Fruit fly (Drosophila melanogaster) whole organism, adult: ENCODE measurements around the gene CG7810.

Source experiments
- kay ChIP-seq: fragments of 200-800 bp; sonication (Bioruptor generic); peaks from one replicate; lab custom pipeline; 2016; ENCODE audit warnings: missing biosample characterization, missing genetic modification characterization, borderline replicate concordance
- ovo ChIP-seq: fragments of 200-800 bp; sonication (Bioruptor generic); optimal IDR thresholded peaks from 2 replicates; lab custom pipeline; 2016; ENCODE audit warnings: missing biosample characterization, missing genetic modification characterization

dm6 chr2L:8344536-8344935 is 33.5 kb upstream of the CG7810 start:
- no peak for TF ChIP-seq ovo (GFP tag; lab: Kevin White, UChicago)
- TF ChIP-seq kay (GFP tag; lab: Kevin White, UChicago): no peak
